Fruit fly (Drosophila melanogaster) S2 (cell line): ENCODE results near the gene Atg18a.

Source experiments
- CG8478 ChIP-seq: fragments of >200 bp; optimal IDR thresholded peaks from 2 replicates; lab custom pipeline; 2018
- CTCF ChIP-seq, 2 experiments: fragments of >200 bp; optimal IDR thresholded peaks; 2 replicates each; lab custom pipeline; 2018

dm6 chr3L:8151727-8152199, 34.9 kb upstream of the Atg18a start, which contains the start of gene CG13676:
- no peak for TF ChIP-seq CTCF (optimal IDR thresholded peaks at IDR 0.05; lab: Kevin White, UChicago)
- no peak for TF ChIP-seq CG8478 (lab: Kevin White, UChicago)
